Worm (Caenorhabditis elegans): ENCODE data around the gene F11C1.1.

The F11C1.1 gene

DNA sequence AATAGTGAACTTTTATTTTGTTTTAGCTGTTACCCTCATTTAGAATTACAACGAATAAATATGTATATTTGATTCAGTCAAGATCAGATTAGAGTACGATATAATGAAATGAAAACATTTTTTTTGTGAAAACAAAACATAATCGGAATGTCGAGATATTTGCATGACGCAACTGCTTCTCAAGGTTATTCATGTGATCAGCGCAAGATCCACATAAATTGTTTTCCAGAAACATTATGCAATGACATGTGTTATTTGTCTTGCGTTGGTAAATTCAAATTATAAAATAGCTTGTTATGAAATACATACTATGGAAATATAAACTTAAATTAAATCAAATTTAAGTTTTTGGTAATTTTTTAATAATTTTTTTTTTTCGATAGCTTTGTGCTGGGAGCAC is 9.2 kb upstream of the F11C1.1 start:
- TF ChIP-seq sea-2 (GFP tag; optimal IDR thresholded peaks at IDR 0.05) = no peak
- TF ChIP-seq ceh-82 (tag; optimal IDR thresholded peaks at IDR 0.05) = no peak
- TF ChIP-seq fos-1 (tag; optimal IDR thresholded peaks at IDR 0.05) = no peak
- TF ChIP-seq elt-3 (tag; optimal IDR thresholded peaks at IDR 0.05) = no peak
- TF ChIP-seq nhr-25 (tag; optimal IDR thresholded peaks at IDR 0.05) = peak; percentile 37
- no peak for TF ChIP-seq ceh-16 (tag; optimal IDR thresholded peaks at IDR 0.05)

- no peak for TF ChIP-seq pha-4 (tag; optimal IDR thresholded peaks at IDR 0.05)
- TF ChIP-seq nfya-1 (tag; optimal IDR thresholded peaks at IDR 0.05; ENCODE audit: insufficient read depth) = no peak
- no peak for TF ChIP-seq nhr-11 (tag; optimal IDR thresholded peaks at IDR 0.05)
- TF ChIP-seq fkh-2 (tag; optimal IDR thresholded peaks at IDR 0.05) = no peak
- TF ChIP-seq ama-1 (optimal IDR thresholded peaks at IDR 0.05) = no peak
- no peak for TF ChIP-seq nhr-23 (tag; optimal IDR thresholded peaks at IDR 0.05)
- TF ChIP-seq lin-15B (tag; optimal IDR thresholded peaks at IDR 0.05) = no peak
- no peak for TF ChIP-seq nhr-43 (tag; optimal IDR thresholded peaks at IDR 0.05; ENCODE audit: poor library complexity, severe bottlenecking)
- TF ChIP-seq daf-12 (tag; optimal IDR thresholded peaks at IDR 0.05) = no peak
- TF ChIP-seq ceh-9 (tag; optimal IDR thresholded peaks at IDR 0.05) = no peak
- no peak for TF ChIP-seq mml-1 (tag; optimal IDR thresholded peaks at IDR 0.05)
- TF ChIP-seq unc-39 (tag; optimal IDR thresholded peaks at IDR 0.05) = no peak
- TF ChIP-seq aly-2 (tag; optimal IDR thresholded peaks at IDR 0.05) = no peak
- TF ChIP-seq elt-2 (tag; optimal IDR thresholded peaks at IDR 0.05) = no peak
- TF ChIP-seq R02D3.7 (tag; optimal IDR thresholded peaks at IDR 0.05) = no peak
- TF ChIP-seq nhr-76 (tag; optimal IDR thresholded peaks at IDR 0.05) = no peak
- no peak for TF ChIP-seq fos-1 (tag; optimal IDR thresholded peaks at IDR 0.05)
- no peak for TF ChIP-seq lin-39 (tag; optimal IDR thresholded peaks at IDR 0.05)
Observed at ce11 chrX:12996161-12996560, 5.8 kb upstream of the F11C1.1 start.

DNA sequence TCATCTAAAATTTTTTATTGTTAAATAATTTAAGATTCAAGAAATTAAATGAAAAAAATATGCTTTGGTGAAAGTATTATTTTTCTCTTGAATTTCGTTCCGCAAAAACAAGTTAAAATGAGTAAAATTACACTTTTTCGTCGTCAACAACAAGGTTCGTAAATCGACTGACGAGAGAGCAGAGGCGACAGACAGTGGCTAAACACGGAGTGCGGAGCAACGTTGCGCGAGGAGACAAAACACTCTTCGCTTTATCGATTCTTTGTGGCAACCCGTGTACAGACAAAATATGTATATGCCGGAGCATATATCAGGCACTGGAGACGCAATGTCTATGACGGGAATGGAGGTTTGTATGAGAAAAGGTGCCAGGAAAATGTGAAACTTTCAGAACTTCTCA is 1.2 kb downstream of the F11C1.1 start, which contains the start of gene F11C1.7:
Gene F11C1.7 (plus strand): TSS at position 140 of the 400 bp plus-strand sequence.
- TF ChIP-seq nhr-23 (tag; optimal IDR thresholded peaks at IDR 0.05) = no peak
- TF ChIP-seq nhr-43 (tag; optimal IDR thresholded peaks at IDR 0.05; ENCODE audit: poor library complexity, severe bottlenecking) = no peak
- peak; percentile 15 for TF ChIP-seq lin-39 (tag; optimal IDR thresholded peaks at IDR 0.05)
- TF ChIP-seq zag-1 (tag; optimal IDR thresholded peaks at IDR 0.05) = no peak
- peak; percentile 46 for TF ChIP-seq nfya-1 (tag; optimal IDR thresholded peaks at IDR 0.05; ENCODE audit: insufficient read depth)
- peak; percentile 9 for TF ChIP-seq pqm-1 (tag; optimal IDR thresholded peaks at IDR 0.05)
- TF ChIP-seq nhr-11 (tag; optimal IDR thresholded peaks at IDR 0.05) = no peak
- peak; percentile 50 for TF ChIP-seq pha-4 (tag; optimal IDR thresholded peaks at IDR 0.05)
- TF ChIP-seq fos-1 (tag; optimal IDR thresholded peaks at IDR 0.05) = no peak
- TF ChIP-seq snpc-4 (tag; optimal IDR thresholded peaks at IDR 0.05) = no peak
- peak; percentile 26 for TF ChIP-seq egl-5 (tag; optimal IDR thresholded peaks at IDR 0.05)
- no peak for TF ChIP-seq nhr-25 (tag; optimal IDR thresholded peaks at IDR 0.05)
- no peak for TF ChIP-seq fkh-2 (tag; optimal IDR thresholded peaks at IDR 0.05)
- TF ChIP-seq elt-2 (tag; optimal IDR thresholded peaks at IDR 0.05) = no peak
- no peak for TF ChIP-seq lsy-12 (tag; optimal IDR thresholded peaks at IDR 0.05)
- no peak for TF ChIP-seq nhr-76 (tag; optimal IDR thresholded peaks at IDR 0.05)

- TF ChIP-seq eor-1 (tag; optimal IDR thresholded peaks at IDR 0.05) (no peak), nhr-25 (tag; optimal IDR thresholded peaks at IDR 0.05) (no peak), jun-1 (tag; optimal IDR thresholded peaks at IDR 0.05) (no peak), fkh-2 (tag; optimal IDR thresholded peaks at IDR 0.05) (no peak)
Observed at ce11 chrX:12987119-12987518, 3.3 kb downstream of the F11C1.1 start, which contains the start of gene mff-1. Gene mff-1, minus strand, starts transcription at chrX:12987219.

ce11 chrX:12982725-12983124 is 7.7 kb downstream of the F11C1.1 start:
- TF ChIP-seq lin-39 (tag; optimal IDR thresholded peaks at IDR 0.05) (no peak), snpc-4 (tag; optimal IDR thresholded peaks at IDR 0.05) (no peak), nhr-23 (tag; optimal IDR thresholded peaks at IDR 0.05) (no peak), jun-1 (tag; optimal IDR thresholded peaks at IDR 0.05) (no peak), sea-2 (GFP tag; optimal IDR thresholded peaks at IDR 0.05) (no peak), tbx-2 (tag; optimal IDR thresholded peaks at IDR 0.05) (no peak), elt-2 (tag; optimal IDR thresholded peaks at IDR 0.05) (peak; percentile 77)

- TF ChIP-seq mml-1 (tag; optimal IDR thresholded peaks at IDR 0.05) = no peak
- TF ChIP-seq lsy-12 (tag; optimal IDR thresholded peaks at IDR 0.05) = no peak
- no peak for TF ChIP-seq skn-1 (tag; optimal IDR thresholded peaks at IDR 0.05)
- TF ChIP-seq elt-2 (tag; optimal IDR thresholded peaks at IDR 0.05) = peak; percentile 86
- TF ChIP-seq nhr-28 (tag; optimal IDR thresholded peaks at IDR 0.05) = no peak
- TF ChIP-seq nhr-237 (tag; optimal IDR thresholded peaks at IDR 0.05) = no peak
- no peak for TF ChIP-seq nhr-43 (tag; optimal IDR thresholded peaks at IDR 0.05; ENCODE audit: poor library complexity, severe bottlenecking)
- TF ChIP-seq nhr-23 (tag; optimal IDR thresholded peaks at IDR 0.05) = no peak
- no peak for TF ChIP-seq ztf-11 (tag; optimal IDR thresholded peaks at IDR 0.05)
- TF ChIP-seq lin-15B (tag; optimal IDR thresholded peaks at IDR 0.05) = no peak
- TF ChIP-seq fos-1 (tag; optimal IDR thresholded peaks at IDR 0.05) = no peak
- no peak for TF ChIP-seq nhr-67 (tag; optimal IDR thresholded peaks at IDR 0.05)
- no peak for TF ChIP-seq hmg-11 (tag; optimal IDR thresholded peaks at IDR 0.05)
- no peak for TF ChIP-seq egl-27 (tag; optimal IDR thresholded peaks at IDR 0.05)
- TF ChIP-seq ceh-16 (tag; optimal IDR thresholded peaks at IDR 0.05) = no peak
- TF ChIP-seq nhr-77 (tag; optimal IDR thresholded peaks at IDR 0.05) = no peak
- peak; percentile 3 for TF ChIP-seq pha-4 (tag; optimal IDR thresholded peaks at IDR 0.05)
- TF ChIP-seq fkh-10 (GFP tag; optimal IDR thresholded peaks at IDR 0.05) = no peak
- TF ChIP-seq pqm-1 (tag; optimal IDR thresholded peaks at IDR 0.05) = peak; percentile 31
- TF ChIP-seq unc-62 (GFP tag; optimal IDR thresholded peaks at IDR 0.05) = no peak
- no peak for TF ChIP-seq sea-2 (GFP tag; optimal IDR thresholded peaks at IDR 0.05)
Observed at ce11 chrX:12981393-12981792, 9.0 kb downstream of the F11C1.1 start, which contains the start of gene scav-4. Gene scav-4, plus strand, starts transcription at chrX:12981775.

All from whole organism, L3 larva.